2 fruit fly cellular contexts compared by ENCODE assay signal in the genomic region with DNA sequence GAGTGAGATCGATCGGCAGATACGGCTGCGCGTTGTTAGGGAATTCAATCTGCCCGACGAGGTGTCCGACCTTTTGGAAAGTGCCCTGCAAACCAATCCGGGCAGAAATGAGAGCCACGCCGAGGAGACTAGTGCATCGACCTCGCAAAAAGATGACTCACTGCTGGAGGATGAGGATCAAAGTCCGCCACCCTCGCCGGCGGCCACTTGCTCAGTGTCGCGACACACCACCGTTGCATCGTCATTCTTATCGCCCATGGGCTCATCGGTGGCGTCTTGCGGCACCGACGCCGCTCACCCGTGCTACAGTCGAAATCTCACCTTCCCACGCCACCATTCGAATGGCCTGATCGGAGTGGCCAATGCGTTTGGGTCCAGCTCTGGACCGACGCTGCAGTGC.
A peak's percentile ranks its signal among the peaks of the same experiment; 100 is the strongest.
TF ChIP-seq lines count a peak whose summit lies in the region.

No protein-coding gene starts in this region.

TF ChIP-seq in whole organism, prepupa, 60 proteins besides CTCF, POLR2A, EP300 and RAD21:
- no peak for TF ChIP-seq fd85E (GFP tag; optimal IDR thresholded peaks at IDR 0.05; lab: Kevin White, UChicago)
- TF ChIP-seq CG6163 (GFP tag; IDR thresholded peaks at IDR 0.05; lab: Robert Waterston, UW) = no peak
- TF ChIP-seq svp (GFP tag; lab: Kevin White, UChicago) = peak; percentile 94
- TF ChIP-seq fkh (GFP tag; optimal IDR thresholded peaks at IDR 0.05; lab: Kevin White, UChicago) = no peak

TF ChIP-seq in whole organism, pupa, 21 proteins besides CTCF, POLR2A, EP300 and RAD21:
- TF ChIP-seq CG9948 (tag; optimal IDR thresholded peaks at IDR 0.05; lab: Kevin White, UChicago) (no peak), CG17806 (tag; optimal IDR thresholded peaks at IDR 0.05; lab: Kevin White, UChicago) (no peak), rn (GFP tag; IDR thresholded peaks at IDR 0.05; lab: Robert Waterston, UW) (no peak), EcR (GFP tag; optimal IDR thresholded peaks at IDR 0.05; lab: Kevin White, UChicago) (peak; percentile 50), CG34367 (tag; optimal IDR thresholded peaks at IDR 0.05; lab: Kevin White, UChicago) (no peak)
